Worm (Caenorhabditis elegans): ENCODE measurements around the gene Y37H2C.4.

- TF ChIP-seq bed-1 (GFP tag; IDR thresholded peaks at IDR 0.05) (no peak), nhr-120 (GFP tag; IDR thresholded peaks at IDR 0.05) (no peak), snpc-4 (GFP tag; optimal IDR thresholded peaks at IDR 0.05) (no peak), snpc-4 (tag; optimal IDR thresholded peaks at IDR 0.05) (no peak), repo-1 (tag; optimal IDR thresholded peaks at IDR 0.05) (no peak), pha-4 (tag; optimal IDR thresholded peaks at IDR 0.05) (no peak), nfyb-1 (GFP tag; IDR thresholded peaks at IDR 0.05) (no peak), egrh-3 (GFP tag; IDR thresholded peaks at IDR 0.05) (no peak), Y53F4B.3 (GFP tag; IDR thresholded peaks at IDR 0.05) (no peak)
Observed at ce11 chrV:18290642-18291041, 20.1 kb downstream of the Y37H2C.4 start, which contains the start of gene Y51A2A.4.

Measured in whole organism, young adult.